Worm (Caenorhabditis elegans): ENCODE results near the gene Y97E10AR.6.

DNA sequence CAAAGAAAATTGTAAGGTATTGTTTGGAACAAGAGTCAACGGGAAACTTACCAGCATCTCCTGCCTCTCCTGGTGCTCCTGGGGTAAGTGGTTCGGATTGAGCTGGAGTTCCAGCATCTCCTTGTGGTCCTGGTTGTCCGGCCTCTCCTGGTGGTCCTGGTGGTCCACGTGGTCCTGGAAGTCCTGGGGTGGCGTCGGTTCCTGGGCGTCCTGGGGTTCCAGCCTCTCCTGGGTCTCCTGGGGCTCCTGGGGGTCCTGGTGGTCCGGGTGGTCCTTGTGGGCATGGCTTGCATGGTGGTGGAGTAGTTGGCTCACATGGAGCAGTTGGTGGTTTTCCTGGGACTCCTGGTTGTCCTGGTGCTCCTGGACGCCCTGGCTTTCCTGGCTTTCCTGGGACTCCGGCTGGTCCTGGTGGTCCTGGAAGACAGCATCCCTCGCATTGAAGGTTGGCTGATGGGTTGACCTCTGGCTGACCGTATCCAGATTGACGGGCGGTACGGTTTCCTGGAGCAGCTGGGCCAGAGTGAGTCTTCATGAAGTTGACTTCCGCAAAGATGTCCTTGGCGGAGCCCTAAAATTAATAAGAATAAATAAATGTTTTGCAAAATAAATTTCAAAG, 36.4 kb upstream of the Y97E10AR.6 start:
- TF ChIP-seq nfya-1 (tag; optimal IDR thresholded peaks at IDR 0.05; ENCODE audit: borderline replicate concordance, insufficient read depth) (no peak), unc-62 (GFP tag; optimal IDR thresholded peaks at IDR 0.05) (no peak), aptf-3 (GFP tag; IDR thresholded peaks at IDR 0.05) (no peak), pha-4 (tag; optimal IDR thresholded peaks at IDR 0.05) (no peak), ztf-25 (GFP tag; IDR thresholded peaks at IDR 0.05) (no peak), mes-4 (tag; optimal IDR thresholded peaks at IDR 0.05) (no peak), Y95B8A.8 (GFP tag; IDR thresholded peaks at IDR 0.05) (no peak), tlf-1 (GFP tag; optimal IDR thresholded peaks at IDR 0.05) (no peak), D2030.7 (GFP tag; IDR thresholded peaks at IDR 0.05) (no peak), attf-3 (GFP tag; conservative IDR thresholded peaks at IDR 0.05) (no peak), egl-44 (GFP tag; IDR thresholded peaks at IDR 0.05) (no peak)

Measured in whole organism, young adult.